Worm (Caenorhabditis elegans): Measurements from ENCODE around the gene Y41G9A.6.

DNA sequence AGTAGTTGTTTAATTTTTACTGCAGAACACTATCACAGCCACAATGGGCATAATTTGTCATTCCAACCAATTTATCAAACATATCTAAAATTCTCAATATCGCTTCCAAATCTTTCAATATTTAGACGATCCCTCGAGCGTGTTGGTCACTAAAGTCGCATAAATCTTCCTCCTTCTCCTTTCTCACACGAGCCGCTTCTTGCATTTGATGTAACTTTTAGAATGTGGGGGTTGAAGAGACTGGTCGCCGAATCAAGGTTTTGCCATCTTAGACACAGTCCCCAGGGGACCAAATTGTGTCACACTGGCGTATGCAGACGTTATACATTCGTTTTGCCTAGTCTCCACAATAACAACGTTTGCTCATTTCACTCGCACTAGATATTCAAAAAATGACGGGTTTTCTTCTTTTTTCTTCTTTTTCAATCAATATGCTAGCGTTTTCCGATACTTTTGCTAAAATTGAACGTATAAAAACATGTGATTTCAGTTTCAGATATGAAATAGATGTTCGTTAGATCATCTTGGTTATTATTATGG lies 46.1 kb downstream of the Y41G9A.6 start, which contains the start of gene gbb-1:
- no peak for TF ChIP-seq ama-1 (optimal IDR thresholded peaks at IDR 0.05)
- TF ChIP-seq ceh-13 (GFP tag; optimal IDR thresholded peaks at IDR 0.05), result no peak
- no peak for TF ChIP-seq ceh-36 (tag; optimal IDR thresholded peaks at IDR 0.05)
- TF ChIP-seq B0310.2 (tag; optimal IDR thresholded peaks at IDR 0.05), result no peak
- TF ChIP-seq flt-1 (GFP tag; IDR thresholded peaks at IDR 0.05), result no peak
- no peak for TF ChIP-seq hmg-4 (GFP tag; optimal IDR thresholded peaks at IDR 0.05)
- TF ChIP-seq tbx-37 (GFP tag; conservative IDR thresholded peaks at IDR 0.05), result no peak
- TF ChIP-seq tbx-11 (GFP tag; IDR thresholded peaks at IDR 0.05), result no peak
- TF ChIP-seq aly-1 (tag; optimal IDR thresholded peaks at IDR 0.05), result no peak
- TF ChIP-seq tra-4 (tag; optimal IDR thresholded peaks at IDR 0.05), result no peak
